Worm (Caenorhabditis elegans) whole organism, L4 larva: ENCODE results near the gene clec-183.

Experiments used
- F10B5.3 ChIP-seq: sonication (generic microtip); optimal IDR thresholded peaks from 2 replicates; lab custom pipeline; 2016; ENCODE audit warnings: mild to moderate bottlenecking, missing genetic modification characterization, missing compliant biosample characterization
- F26F4.8 ChIP-seq: fragments of 200-800 bp; sonication (Bioruptor generic); conservative IDR thresholded peaks from 2 replicates; pipeline ENCODE4 v1.3.6; 2022; ENCODE audit warnings: missing genetic modification characterization, missing compliant biosample characterization
- F44E2.7 ChIP-seq: fragments of 200-800 bp; sonication (Bioruptor generic); IDR thresholded peaks from 2 replicates; pipeline ENCODE4 v2.1.2; 2022; ENCODE audit warnings: missing genetic modification characterization, missing compliant biosample characterization
- R02D3.7 ChIP-seq: fragments of 150-350 bp; sonication (generic microtip); optimal IDR thresholded peaks from 3 replicates; lab custom pipeline; 2014; ENCODE audit warnings: missing biosample characterization, missing genetic modification characterization
- T20F7.1 ChIP-seq: fragments of 200-800 bp; sonication (Bioruptor generic); optimal IDR thresholded peaks from 2 replicates; lab custom pipeline; 2018; ENCODE audit warnings: mild to moderate bottlenecking, missing genetic modification characterization, missing compliant biosample characterization
- Y5F2A.4 ChIP-seq: fragments of 200-800 bp; sonication (Bioruptor generic); optimal IDR thresholded peaks from 2 replicates; lab custom pipeline; 2018; ENCODE audit warnings: mild to moderate bottlenecking, missing genetic modification characterization, missing compliant biosample characterization
- aly-2 ChIP-seq: sonication (generic microtip); optimal IDR thresholded peaks from 2 replicates; lab custom pipeline; 2018; ENCODE audit warnings: missing biosample characterization, missing genetic modification characterization
- ceh-20 ChIP-seq: fragments of 200-800 bp; sonication (Bioruptor generic); IDR thresholded peaks from 2 replicates; pipeline ENCODE4 v1.3.6; 2022; ENCODE audit warnings: missing genetic modification reagents, missing genetic modification characterization, missing compliant biosample characterization
- ces-1 ChIP-seq: fragments of 150-350 bp; sonication (generic microtip); optimal IDR thresholded peaks from 4 replicates; lab custom pipeline; 2014; ENCODE audit warnings: missing biosample characterization, missing genetic modification reagents, missing genetic modification characterization
- cey-2 ChIP-seq: sonication (generic microtip); optimal IDR thresholded peaks from 3 replicates; lab custom pipeline; 2017; ENCODE audit warnings: missing genetic modification characterization, mild to moderate bottlenecking, missing compliant biosample characterization, antibody characterized with exemption, borderline replicate concordance; ENCODE audit not compliant: insufficient read depth
- ctbp-1 ChIP-seq: fragments of 200-800 bp; sonication (Bioruptor generic); IDR thresholded peaks from 2 replicates; pipeline ENCODE4 v1.3.6; 2022; ENCODE audit warnings: missing genetic modification reagents, missing genetic modification characterization, missing compliant biosample characterization
- daf-12 ChIP-seq: fragments of 150-350 bp; optimal IDR thresholded peaks from 2 replicates; lab custom pipeline; 2014; ENCODE audit warnings: missing biosample characterization, missing genetic modification reagents, missing genetic modification characterization
- daf-16 ChIP-seq, 3 experiments: sonication (generic microtip); optimal IDR thresholded peaks; 2 replicates each; lab custom pipeline; 2016 to 2017; ENCODE audit warnings: missing genetic modification characterization in 3 of 3, missing genetic modification reagents in 3 of 3, mild to moderate bottlenecking in 2 of 3, missing compliant biosample characterization in 2 of 3, missing biosample characterization in 1 of 3, moderate library complexity in 1 of 3
- dpl-1 ChIP-seq: fragments of 150-350 bp; optimal IDR thresholded peaks from 2 replicates; lab custom pipeline; 2014; ENCODE audit warnings: missing biosample characterization, missing genetic modification reagents, missing genetic modification characterization
- dve-1 ChIP-seq: sonication (generic microtip); optimal IDR thresholded peaks from 2 replicates; lab custom pipeline; 2017; ENCODE audit warnings: antibody characterized with exemption, mild to moderate bottlenecking, missing genetic modification characterization, missing compliant biosample characterization; ENCODE audit not compliant: insufficient read depth
- fkh-10 ChIP-seq: fragments of 150-350 bp; optimal IDR thresholded peaks from 2 replicates; lab custom pipeline; 2014; ENCODE audit warnings: missing biosample characterization, missing genetic modification reagents, missing genetic modification characterization
- hif-1 ChIP-seq, 2 experiments: sonication (generic microtip); optimal IDR thresholded peaks; 2 replicates each; lab custom pipeline; 2016 to 2017; ENCODE audit warnings: missing compliant biosample characterization in 2 of 2, missing genetic modification characterization in 2 of 2, missing genetic modification reagents in 2 of 2, missing genotype in 2 of 2, mild to moderate bottlenecking in 1 of 2
- hlh-30 ChIP-seq: sonication (generic microtip); optimal IDR thresholded peaks from 2 replicates; lab custom pipeline; 2017; ENCODE audit warnings: antibody characterized with exemption, mild to moderate bottlenecking, missing genetic modification characterization, missing compliant biosample characterization; ENCODE audit not compliant: insufficient read depth
- lim-7 ChIP-seq: fragments of 200-800 bp; sonication (Bioruptor generic); IDR thresholded peaks from 2 replicates; pipeline ENCODE4 v1.3.6; 2022; ENCODE audit warnings: missing genetic modification characterization, missing compliant biosample characterization
- lin-1 ChIP-seq: fragments of 200-800 bp; sonication (Bioruptor generic); IDR thresholded peaks from 2 replicates; pipeline ENCODE4 v1.3.6; 2022; ENCODE audit warnings: missing genetic modification reagents, missing genetic modification characterization, missing compliant biosample characterization
- lin-29 ChIP-seq: fragments of 200-800 bp; sonication (Bioruptor generic); IDR thresholded peaks from 2 replicates; pipeline ENCODE4 v1.3.6; 2022; ENCODE audit warnings: missing genetic modification reagents, missing genetic modification characterization, missing compliant biosample characterization
- lin-38 ChIP-seq: fragments of 200-800 bp; sonication (Bioruptor generic); IDR thresholded peaks from 2 replicates; pipeline ENCODE4 v1.3.6; 2022; ENCODE audit warnings: missing genetic modification reagents, missing genetic modification characterization, missing compliant biosample characterization
- lsy-2 ChIP-seq, 2 experiments: fragments of 150-350 bp in 1 of 2; sonication (generic microtip) in 1 of 2; optimal IDR thresholded peaks; 2 replicates each; lab custom pipeline; 2014 to 2017; ENCODE audit warnings: missing biosample characterization in 2 of 2, missing genetic modification characterization in 2 of 2
- madf-5 ChIP-seq, 2 experiments: fragments of 200-800 bp; sonication (Bioruptor generic); IDR thresholded peaks; 2 replicates each; pipeline ENCODE4 v1.3.6; 2022; ENCODE audit warnings: missing compliant biosample characterization in 2 of 2, missing genetic modification characterization in 2 of 2
- madf-9 ChIP-seq: fragments of 200-800 bp; sonication (Bioruptor generic); conservative IDR thresholded peaks from 2 replicates; pipeline ENCODE4 v1.3.6; 2022; ENCODE audit warnings: missing genetic modification reagents, missing genetic modification characterization, missing compliant biosample characterization
- mep-1 ChIP-seq: fragments of 150-350 bp; sonication (generic microtip); optimal IDR thresholded peaks from 3 replicates; lab custom pipeline; 2014; ENCODE audit warnings: missing biosample characterization, missing genetic modification characterization
- mes-2 ChIP-seq: sonication (generic microtip); optimal IDR thresholded peaks from 2 replicates; lab custom pipeline; 2016; ENCODE audit warnings: missing genotype, mild to moderate bottlenecking, missing genetic modification characterization, missing compliant biosample characterization; ENCODE audit not compliant: poor library complexity, severe bottlenecking
- nhr-10 ChIP-seq: fragments of 150-350 bp; optimal IDR thresholded peaks from 2 replicates; lab custom pipeline; 2014; ENCODE audit warnings: missing biosample characterization, missing genetic modification characterization
- nhr-102 ChIP-seq: sonication (generic microtip); optimal IDR thresholded peaks from 2 replicates; lab custom pipeline; 2016; ENCODE audit warnings: mild to moderate bottlenecking, missing genetic modification characterization, moderate library complexity, missing compliant biosample characterization
- nhr-11 ChIP-seq: fragments of 150-350 bp; optimal IDR thresholded peaks from 2 replicates; lab custom pipeline; 2014; ENCODE audit warnings: missing biosample characterization, missing genetic modification characterization
- nhr-111 ChIP-seq: fragments of 200-800 bp; sonication (Bioruptor generic); optimal IDR thresholded peaks from 2 replicates; lab custom pipeline; 2018; ENCODE audit warnings: mild to moderate bottlenecking, missing genetic modification characterization, missing compliant biosample characterization
- nhr-237 ChIP-seq: sonication (generic microtip); optimal IDR thresholded peaks from 2 replicates; lab custom pipeline; 2017; ENCODE audit warnings: missing biosample characterization, missing genetic modification characterization
- nhr-28 ChIP-seq: fragments of 150-350 bp; optimal IDR thresholded peaks from 2 replicates; lab custom pipeline; 2014; ENCODE audit warnings: missing biosample characterization, missing genetic modification characterization
- nhr-48 ChIP-seq: sonication (generic microtip); optimal IDR thresholded peaks from 2 replicates; lab custom pipeline; 2016; ENCODE audit warnings: mild to moderate bottlenecking, missing genetic modification characterization, missing compliant biosample characterization
- nhr-6 ChIP-seq: fragments of 150-350 bp; optimal IDR thresholded peaks from 2 replicates; lab custom pipeline; 2014; ENCODE audit warnings: missing biosample characterization, missing genetic modification characterization
- nhr-77 ChIP-seq: fragments of 150-350 bp; optimal IDR thresholded peaks from 2 replicates; lab custom pipeline; 2014; ENCODE audit warnings: missing biosample characterization, missing genetic modification characterization
- pqm-1 ChIP-seq: sonication (generic microtip); optimal IDR thresholded peaks from 2 replicates; lab custom pipeline; 2017; ENCODE audit warnings: missing biosample characterization, missing genetic modification characterization
- rbr-2 ChIP-seq: sonication (generic microtip); optimal IDR thresholded peaks from 2 replicates; lab custom pipeline; 2016; ENCODE audit warnings: missing genotype, missing genetic modification characterization, missing compliant biosample characterization
- saeg-2 ChIP-seq: fragments of 200-800 bp; sonication (Bioruptor generic); IDR thresholded peaks from 2 replicates; pipeline ENCODE4 v1.3.6; 2022; ENCODE audit warnings: missing genetic modification reagents, missing genetic modification characterization, missing compliant biosample characterization
- snpc-1.2 ChIP-seq: fragments of 200-800 bp; sonication (Bioruptor generic); IDR thresholded peaks from 2 replicates; pipeline ENCODE4 v1.3.6; 2022; ENCODE audit warnings: missing genetic modification reagents, missing genetic modification characterization, missing compliant biosample characterization
- spr-1 ChIP-seq: sonication (generic microtip); optimal IDR thresholded peaks from 2 replicates; lab custom pipeline; 2016; ENCODE audit warnings: mild to moderate bottlenecking, missing genetic modification characterization, missing compliant biosample characterization
- tag-97 ChIP-seq: fragments of 200-800 bp; sonication (Bioruptor generic); IDR thresholded peaks from 2 replicates; pipeline ENCODE4 v1.3.6; 2022; ENCODE audit warnings: missing genetic modification characterization, missing compliant biosample characterization
- tra-1 ChIP-seq: fragments of 200-800 bp; sonication (Bioruptor generic); IDR thresholded peaks from 2 replicates; pipeline ENCODE4 v1.3.6; 2022; ENCODE audit warnings: missing genetic modification reagents, missing genetic modification characterization, missing compliant biosample characterization
- unc-130 ChIP-seq: sonication (generic microtip); optimal IDR thresholded peaks from 2 replicates; lab custom pipeline; 2016; ENCODE audit warnings: missing genetic modification reagents, missing genetic modification characterization, missing compliant biosample characterization
- ztf-7 ChIP-seq: fragments of 150-350 bp; optimal IDR thresholded peaks from 2 replicates; lab custom pipeline; 2014; ENCODE audit warnings: missing biosample characterization, missing genetic modification characterization

clec-183 gene

DNA sequence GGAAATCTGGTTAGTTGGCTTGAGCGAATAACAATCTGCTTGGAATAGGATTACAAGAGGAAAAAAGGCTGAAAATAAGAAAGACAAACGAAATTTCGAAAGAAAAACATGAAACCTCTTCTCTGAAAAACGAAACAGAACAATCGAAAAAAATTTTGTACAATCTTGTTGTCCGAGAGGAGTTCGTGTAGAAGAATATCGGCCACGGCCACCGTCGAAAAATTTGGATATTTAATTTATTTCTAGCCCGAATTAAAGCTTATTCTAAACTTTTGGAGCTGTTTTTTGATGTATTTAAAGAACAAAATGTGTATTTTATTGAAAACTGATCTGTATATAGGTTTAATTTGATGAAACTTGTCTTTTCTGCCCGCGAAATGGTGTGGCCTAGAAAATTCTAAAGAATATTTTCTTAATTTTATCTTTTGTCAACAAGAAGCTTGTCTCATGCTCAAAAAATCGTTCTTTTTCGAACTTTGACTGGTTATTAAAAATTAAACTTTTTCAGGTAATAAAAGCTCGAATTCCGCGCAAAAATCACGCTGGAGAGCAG, 8.8 kb downstream of the clec-183 start, which contains the start of gene T20D3.5:
Gene T20D3.5 (plus strand): TSS at position 503 of the 553 bp plus-strand sequence.
- no peak for TF ChIP-seq Y5F2A.4 (GFP tag; lab: Kevin White, UChicago)
- TF ChIP-seq nhr-11 (tag; lab: Kevin White, UChicago): no peak
- no peak for TF ChIP-seq F44E2.7 (GFP tag; lab: Robert Waterston, UW)
- no peak for TF ChIP-seq dve-1 (tag; lab: Kevin White, UChicago)
- no peak for TF ChIP-seq snpc-1.2 (GFP tag; lab: Robert Waterston, UW)
- no peak for TF ChIP-seq nhr-10
- TF ChIP-seq dpl-1: no peak
- TF ChIP-seq ces-1 (GFP tag; lab: Kevin White, UChicago): no peak
- no peak for TF ChIP-seq tag-97
- peak; percentile 66 for TF ChIP-seq mes-2
- TF ChIP-seq daf-12 (tag; lab: Kevin White, UChicago): no peak
- TF ChIP-seq madf-9: no peak
- no peak for TF ChIP-seq nhr-77 (tag; lab: Kevin White, UChicago)
- TF ChIP-seq F10B5.3 (tag; lab: Kevin White, UChicago): no peak
- no peak for TF ChIP-seq lin-38 (GFP tag; lab: Robert Waterston, UW)
- peak; percentile 67 for TF ChIP-seq unc-130 (GFP tag; lab: Kevin White, UChicago)

DNA sequence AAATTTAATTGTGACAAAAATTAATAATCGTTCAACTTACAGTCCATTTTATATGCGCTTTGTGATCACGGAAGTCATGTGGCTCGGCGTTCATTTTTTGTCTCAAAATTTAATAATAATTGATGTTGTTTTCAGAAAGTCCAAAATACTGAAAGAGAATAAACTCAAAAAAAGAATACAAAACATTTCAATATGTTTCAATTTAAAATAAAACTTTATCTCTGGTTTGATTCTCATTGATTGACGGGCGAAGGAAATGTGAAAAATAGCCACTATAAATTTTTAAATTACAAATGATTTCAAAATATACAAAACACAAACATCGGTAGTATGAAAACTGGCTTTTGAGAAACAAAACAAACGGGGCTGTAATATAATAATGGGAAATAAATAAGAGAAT, 11.4 kb downstream of the clec-183 start, which contains the start of gene T20D3.6:
Gene T20D3.6 (minus strand): TSS at position 101 of the 400 bp plus-strand sequence.
- TF ChIP-seq daf-16 (GFP tag; optimal IDR thresholded peaks at IDR 0.05; lab: Kevin White, UChicago) (no peak), daf-16 (tag; optimal IDR thresholded peaks at IDR 0.05; lab: Kevin White, UChicago) (peak; percentile 17), T20F7.1 (GFP tag; lab: Kevin White, UChicago) (peak; percentile 28), nhr-77 (tag; lab: Kevin White, UChicago) (no peak)
- TF ChIP-seq, all 104 proteins: peak for 2

DNA sequence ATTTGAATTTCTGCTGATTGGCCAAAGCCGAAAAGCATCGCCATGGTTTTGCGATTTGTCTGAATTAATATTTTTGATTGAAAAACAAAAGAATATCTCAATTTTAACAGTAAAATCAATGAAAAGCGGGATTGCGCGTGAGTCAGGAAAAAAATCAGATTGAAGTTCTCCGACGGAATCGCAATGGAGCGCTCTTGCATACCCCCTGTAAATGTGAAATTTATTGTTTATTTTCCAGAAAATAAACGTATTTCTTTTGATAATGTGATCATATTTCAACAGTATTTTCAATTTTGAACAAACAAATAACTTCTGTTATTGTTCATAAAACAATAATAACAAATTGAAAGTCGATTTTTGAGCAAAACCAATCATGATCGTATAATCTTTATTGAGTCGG, 13.8 kb downstream of the clec-183 start, which contains the start of gene vps-26:
Gene vps-26 (minus strand): TSS at position 200 of the 400 bp plus-strand sequence.
- TF ChIP-seq rbr-2 (tag; lab: Kevin White, UChicago): no peak
- TF ChIP-seq cey-2 (tag; lab: Kevin White, UChicago): no peak
- TF ChIP-seq dpl-1: no peak
- no peak for TF ChIP-seq saeg-2 (GFP tag; lab: Robert Waterston, UW)
- no peak for TF ChIP-seq F26F4.8 (GFP tag; lab: Robert Waterston, UW)
- no peak for TF ChIP-seq lin-1 (GFP tag; lab: Robert Waterston, UW)
- TF ChIP-seq daf-16 (GFP tag; optimal IDR thresholded peaks at IDR 0.05; lab: Kevin White, UChicago): no peak
- TF ChIP-seq daf-16 (tag; optimal IDR thresholded peaks at IDR 0.05; lab: Kevin White, UChicago): peak; percentile 81
- TF ChIP-seq nhr-6 (tag; lab: Kevin White, UChicago): no peak
- no peak for TF ChIP-seq ztf-7 (tag; lab: Kevin White, UChicago)
- TF ChIP-seq spr-1 (tag; lab: Kevin White, UChicago): no peak
- TF ChIP-seq pqm-1: peak; percentile 13
- no peak for TF ChIP-seq nhr-111 (GFP tag; lab: Kevin White, UChicago)
- peak; percentile 15 for TF ChIP-seq nhr-28 (tag; lab: Kevin White, UChicago)
- TF ChIP-seq fkh-10: no peak
- TF ChIP-seq mes-2: peak; percentile 26
- peak in 1 of 2 experiments; percentile 54 for TF ChIP-seq lsy-2 (tag; optimal IDR thresholded peaks at IDR 0.05; lab: Kevin White, UChicago)
- no peak for TF ChIP-seq ceh-20 (GFP tag; lab: Robert Waterston, UW)
- TF ChIP-seq nhr-102: no peak
- no peak for TF ChIP-seq aly-2 (tag; lab: Kevin White, UChicago)
- no peak for TF ChIP-seq nhr-237 (tag; lab: Kevin White, UChicago)
- no peak for TF ChIP-seq tra-1 (GFP tag; lab: Robert Waterston, UW)
- TF ChIP-seq R02D3.7 (tag; lab: Kevin White, UChicago): no peak
- TF ChIP-seq madf-5 (GFP tag; IDR thresholded peaks at IDR 0.05; lab: Robert Waterston, UW): no peak
- no peak for TF ChIP-seq ctbp-1 (GFP tag; lab: Robert Waterston, UW)
- peak; percentile 22 for TF ChIP-seq hlh-30
- TF ChIP-seq hif-1 (tag; optimal IDR thresholded peaks at IDR 0.05; lab: Kevin White, UChicago): no peak
- TF ChIP-seq lim-7 (GFP tag; lab: Robert Waterston, UW): no peak
- TF ChIP-seq lin-29 (GFP tag; lab: Robert Waterston, UW): no peak
- TF ChIP-seq nhr-48 (tag; lab: Kevin White, UChicago): no peak
- TF ChIP-seq mep-1 (tag; lab: Kevin White, UChicago): peak; percentile 14
